Fruit fly (Drosophila melanogaster) whole organism, pupa: ENCODE results near the gene CG17672.

Experiments used
- CG10348 ChIP-seq: fragments of 200-800 bp; sonication (Bioruptor generic); IDR thresholded peaks from 2 replicates; pipeline ENCODE4 v1.3.6; 2022; ENCODE audit warnings: missing biosample characterization, missing genetic modification characterization
- CG12605 ChIP-seq: fragments of 200-800 bp; sonication (Bioruptor generic); IDR thresholded peaks from 2 replicates; pipeline ENCODE4 v1.3.6; 2022; ENCODE audit warnings: missing biosample characterization, missing genetic modification characterization
- CG13204 ChIP-seq: fragments of 200-800 bp; sonication (Bioruptor generic); optimal IDR thresholded peaks from 2 replicates; lab custom pipeline; 2018; ENCODE audit warnings: missing biosample characterization, mild to moderate bottlenecking, missing genetic modification characterization, moderate library complexity
- CG14655 ChIP-seq: fragments of 200-800 bp; sonication (Bioruptor generic); optimal IDR thresholded peaks from 3 replicates; lab custom pipeline; 2017; ENCODE audit warnings: mild to moderate bottlenecking, missing biosample characterization, missing genetic modification reagents, missing genetic modification characterization
- CG15710 ChIP-seq: fragments of 200-800 bp; sonication (Bioruptor generic); optimal IDR thresholded peaks from 2 replicates; lab custom pipeline; 2018; ENCODE audit warnings: missing biosample characterization, mild to moderate bottlenecking, missing genetic modification characterization, moderate library complexity
- CG17806 ChIP-seq: fragments of 200-800 bp; sonication (Bioruptor generic); optimal IDR thresholded peaks from 2 replicates; lab custom pipeline; 2018; ENCODE audit warnings: missing biosample characterization, mild to moderate bottlenecking, missing genetic modification characterization, moderate library complexity
- CG32121 ChIP-seq: fragments of 200-800 bp; sonication (Bioruptor generic); IDR thresholded peaks from 2 replicates; pipeline ENCODE4 v1.3.6; 2022; ENCODE audit warnings: missing biosample characterization, missing genetic modification characterization
- CG34367 ChIP-seq: fragments of 200-800 bp; sonication (Bioruptor generic); optimal IDR thresholded peaks from 2 replicates; lab custom pipeline; 2018; ENCODE audit warnings: missing biosample characterization, mild to moderate bottlenecking, missing genetic modification characterization
- CG4496 ChIP-seq: fragments of 200-800 bp; sonication (Bioruptor generic); IDR thresholded peaks from 3 replicates; pipeline ENCODE4 v1.3.6; 2022; ENCODE audit warnings: missing biosample characterization, missing genetic modification characterization
- CG8159 ChIP-seq: fragments of 200-800 bp; sonication (Bioruptor generic); optimal IDR thresholded peaks from 3 replicates; lab custom pipeline; 2018; ENCODE audit warnings: missing biosample characterization, mild to moderate bottlenecking, missing genetic modification characterization, moderate library complexity
- CG8301 ChIP-seq: fragments of 200-800 bp; sonication (Bioruptor generic); optimal IDR thresholded peaks from 2 replicates; lab custom pipeline; 2018; ENCODE audit warnings: missing biosample characterization, mild to moderate bottlenecking, missing genetic modification characterization
- CG9948 ChIP-seq: fragments of 200-800 bp; sonication (Bioruptor generic); optimal IDR thresholded peaks from 2 replicates; lab custom pipeline; 2018; ENCODE audit warnings: missing biosample characterization, mild to moderate bottlenecking, missing genetic modification characterization, moderate library complexity
- D1 ChIP-seq: fragments of 200-800 bp; sonication (Bioruptor generic); optimal IDR thresholded peaks from 2 replicates; lab custom pipeline; 2018; ENCODE audit warnings: missing biosample characterization, mild to moderate bottlenecking, missing genetic modification characterization, moderate library complexity
- EcR ChIP-seq: fragments of 200-800 bp; sonication (Bioruptor generic); optimal IDR thresholded peaks from 3 replicates; lab custom pipeline; 2019; ENCODE audit warnings: missing biosample characterization, missing genetic modification characterization, mild to moderate bottlenecking, moderate library complexity, missing genetic modification reagents
- Ets98B ChIP-seq: fragments of 200-800 bp; sonication (Bioruptor generic); IDR thresholded peaks from 2 replicates; pipeline ENCODE4 v1.3.6; 2022; ENCODE audit warnings: missing biosample characterization, missing genetic modification characterization
- Pif1A ChIP-seq: fragments of 200-800 bp; sonication (Bioruptor generic); optimal IDR thresholded peaks from 3 replicates; lab custom pipeline; 2016; ENCODE audit warnings: missing biosample characterization, missing genetic modification characterization
- Pif1B ChIP-seq: fragments of 200-800 bp; sonication (Bioruptor generic); optimal IDR thresholded peaks from 3 replicates; lab custom pipeline; 2016; ENCODE audit warnings: missing biosample characterization, missing genetic modification characterization
- Snoo ChIP-seq: fragments of 200-800 bp; sonication (Bioruptor generic); optimal IDR thresholded peaks from 3 replicates; lab custom pipeline; 2017; ENCODE audit warnings: missing biosample characterization, mild to moderate bottlenecking, missing genetic modification characterization, inconsistent platforms
- fd96Ca ChIP-seq: fragments of 200-800 bp; sonication (Bioruptor generic); IDR thresholded peaks from 3 replicates; pipeline ENCODE4 v1.3.6; 2022; ENCODE audit warnings: missing biosample characterization, missing genetic modification characterization
- gl ChIP-seq: fragments of 200-800 bp; sonication (Bioruptor generic); optimal IDR thresholded peaks from 2 replicates; lab custom pipeline; 2018; ENCODE audit warnings: missing biosample characterization, mild to moderate bottlenecking, missing genetic modification characterization
- rn ChIP-seq: fragments of 200-800 bp; sonication (Bioruptor generic); IDR thresholded peaks from 2 replicates; pipeline ENCODE4 v1.3.6; 2022; ENCODE audit warnings: missing biosample characterization, missing genetic modification characterization

CG17672 gene

dm6 chr3L:13015195-13015822, 13.5 kb upstream of the CG17672 start, which contains the start of gene MICAL-like:
Gene MICAL-like (minus strand): TSS chr3L:13015332.
- no peak for TF ChIP-seq CG32121
- no peak for TF ChIP-seq Pif1A (GFP tag; lab: Kevin White, UChicago)
- TF ChIP-seq CG4496 (GFP tag; lab: Robert Waterston, UW): peak; percentile 25; the same call in 2 of the 3 replicates
- peak; percentile 89 for TF ChIP-seq EcR (GFP tag; lab: Kevin White, UChicago)

- TF ChIP-seq rn (peak; percentile 86), Pif1A (GFP tag; lab: Kevin White, UChicago) (peak; percentile 84), EcR (GFP tag; lab: Kevin White, UChicago) (peak; percentile 82), CG34367 (tag; lab: Kevin White, UChicago) (peak; percentile 79), CG9948 (tag; lab: Kevin White, UChicago) (peak; percentile 83), CG10348 (GFP tag; lab: Robert Waterston, UW) (peak; percentile 76), Pif1B (peak; percentile 73), CG15710 (tag; lab: Kevin White, UChicago) (peak; percentile 79), CG17806 (tag; lab: Kevin White, UChicago) (peak; percentile 88), CG32121 (peak; percentile 84), CG8159 (tag; lab: Kevin White, UChicago) (peak; percentile 89), CG4496 (GFP tag; lab: Robert Waterston, UW) (peak; percentile 96), CG14655 (GFP tag; lab: Kevin White, UChicago) (peak; percentile 90), gl (peak; percentile 69), Snoo (tag; lab: Kevin White, UChicago) (peak; percentile 77), CG8301 (tag; lab: Kevin White, UChicago) (peak; percentile 88), Ets98B (GFP tag; lab: Robert Waterston, UW) (peak; percentile 94), D1 (peak; percentile 56), CG12605 (GFP tag; lab: Robert Waterston, UW) (peak; percentile 84), fd96Ca (peak; percentile 55; the same call in 2 of the 3 replicates), CG13204 (GFP tag; lab: Kevin White, UChicago) (no peak)
Measured at dm6 chr3L:13015823-13016465, 12.8 kb upstream of the CG17672 start, which contains the start of gene CG11267. Gene CG11267 (plus strand): TSS chr3L:13016050.

- TF ChIP-seq CG17806 (tag; lab: Kevin White, UChicago) (peak; percentile 87), D1 (peak; percentile 72), CG9948 (tag; lab: Kevin White, UChicago) (peak; percentile 88), CG12605 (GFP tag; lab: Robert Waterston, UW) (peak; percentile 97), Snoo (tag; lab: Kevin White, UChicago) (peak; percentile 97), Pif1B (peak; percentile 82), CG32121 (peak; percentile 98), gl (peak; percentile 41), CG8159 (tag; lab: Kevin White, UChicago) (peak; percentile 90), rn (peak; percentile 90), CG13204 (GFP tag; lab: Kevin White, UChicago) (peak; percentile 74), CG14655 (GFP tag; lab: Kevin White, UChicago) (peak; percentile 88), CG15710 (tag; lab: Kevin White, UChicago) (peak; percentile 98), Pif1A (GFP tag; lab: Kevin White, UChicago) (peak; percentile 82), EcR (GFP tag; lab: Kevin White, UChicago) (peak; percentile 38), fd96Ca (peak; percentile 66; the same call in 1 of the 3 replicates), CG4496 (GFP tag; lab: Robert Waterston, UW) (peak; percentile 98), CG10348 (GFP tag; lab: Robert Waterston, UW) (peak; percentile 82), CG34367 (tag; lab: Kevin White, UChicago) (peak; percentile 93), CG8301 (tag; lab: Kevin White, UChicago) (peak; percentile 83), Ets98B (GFP tag; lab: Robert Waterston, UW) (peak; percentile 94)
Measured at dm6 chr3L:13017803-13018324, 10.9 kb upstream of the CG17672 start, which contains the start of the genes mRpL20 and Icmt. Gene mRpL20 (minus strand): TSS chr3L:13017867. Gene Icmt (plus strand): TSS chr3L:13018266.

- TF ChIP-seq rn (no peak), CG8159 (tag; lab: Kevin White, UChicago) (no peak), Ets98B (GFP tag; lab: Robert Waterston, UW) (no peak), CG15710 (tag; lab: Kevin White, UChicago) (no peak), CG13204 (GFP tag; lab: Kevin White, UChicago) (no peak), EcR (GFP tag; lab: Kevin White, UChicago) (no peak), CG8301 (tag; lab: Kevin White, UChicago) (no peak), CG34367 (tag; lab: Kevin White, UChicago) (no peak), CG32121 (no peak), Pif1A (GFP tag; lab: Kevin White, UChicago) (no peak), D1 (no peak)
Measured at dm6 chr3L:13019249-13019956, 9.4 kb upstream of the CG17672 start.

dm6 chr3L:13021727-13022126, 7.0 kb upstream of the CG17672 start:
- peak; percentile 7 for TF ChIP-seq Pif1A (GFP tag; lab: Kevin White, UChicago)
- no peak for TF ChIP-seq rn
- TF ChIP-seq CG17806 (tag; lab: Kevin White, UChicago): peak; percentile 11
- TF ChIP-seq CG10348 (GFP tag; lab: Robert Waterston, UW): no peak
- no peak for TF ChIP-seq CG13204 (GFP tag; lab: Kevin White, UChicago)
- TF ChIP-seq CG32121: no peak
- TF ChIP-seq Snoo (tag; lab: Kevin White, UChicago): peak; percentile 58
- peak; percentile 13 for TF ChIP-seq EcR (GFP tag; lab: Kevin White, UChicago)
- TF ChIP-seq CG4496 (GFP tag; lab: Robert Waterston, UW): peak; percentile 56; the same call in 1 of the 3 replicates
